Fruit fly (Drosophila melanogaster): ENCODE results near the gene CG10898.
A peak's percentile ranks its signal among the peaks of the same experiment; 100 is the strongest.

Gene CG10898

DNA sequence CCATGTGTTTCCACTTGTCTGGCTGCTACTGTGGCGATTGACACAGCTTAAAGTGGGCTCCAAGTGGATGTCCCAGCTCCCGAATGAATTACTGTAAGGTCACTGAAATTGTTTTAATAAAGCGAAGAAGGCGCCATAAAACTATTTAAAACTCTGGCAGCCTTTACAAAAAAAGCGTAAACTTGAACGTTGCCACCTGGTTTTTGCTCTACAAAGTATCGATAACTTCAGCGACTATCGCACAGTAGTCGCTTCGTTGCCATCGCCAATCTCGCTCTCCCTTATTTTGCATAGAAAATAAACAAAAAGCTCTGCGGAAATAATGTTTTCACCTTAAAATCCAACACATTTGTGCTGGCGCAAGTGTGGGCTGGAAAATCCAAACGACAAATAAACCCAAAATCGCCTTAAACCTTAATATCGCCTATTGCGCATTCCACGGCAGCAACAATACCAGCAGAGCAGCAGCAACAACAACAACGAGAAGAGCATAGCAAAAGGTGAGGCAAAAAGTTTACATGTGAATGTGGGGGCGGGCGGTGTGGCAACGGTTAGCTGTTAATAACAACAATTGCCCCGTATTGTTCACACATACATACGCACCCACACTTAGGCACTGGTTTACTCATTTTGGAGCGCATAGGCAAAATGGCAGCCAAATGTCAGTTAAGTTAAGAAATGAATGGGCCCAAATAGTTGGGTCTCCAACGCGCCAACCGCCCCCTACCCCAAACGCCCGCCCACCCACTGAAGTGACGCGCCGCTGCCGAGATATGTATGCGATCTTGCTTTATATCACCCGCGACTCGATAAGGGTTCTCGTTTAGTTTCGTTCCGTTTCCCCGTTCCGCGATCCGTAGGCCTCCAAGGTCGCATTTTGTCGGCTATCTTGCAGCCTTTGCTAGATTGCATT lies 24.0 kb downstream of the CG10898 start, which contains the start of gene wkd (continued):
- peak; percentile 55 for TF ChIP-seq sug (tag; optimal IDR thresholded peaks at IDR 0.05)
- no peak for TF ChIP-seq ems (GFP tag; optimal IDR thresholded peaks at IDR 0.05)
- TF ChIP-seq Hmr (GFP tag; optimal IDR thresholded peaks at IDR 0.05) = peak; percentile 13
- peak; percentile 78 for TF ChIP-seq HLH4C (GFP tag; IDR thresholded peaks at IDR 0.05; ENCODE audit: partially characterized antibody)
- peak; percentile 37 for TF ChIP-seq her (GFP tag; optimal IDR thresholded peaks at IDR 0.05)
- TF ChIP-seq ase (GFP tag; IDR thresholded peaks at IDR 0.05) = no peak
- TF ChIP-seq sens (GFP tag) = no peak
- TF ChIP-seq CG17912 (GFP tag; optimal IDR thresholded peaks at IDR 0.05) = no peak
- no peak for TF ChIP-seq wdn (GFP tag; IDR thresholded peaks at IDR 0.05)
- no peak for TF ChIP-seq gro (GFP tag; optimal IDR thresholded peaks at IDR 0.05)
- TF ChIP-seq Optix (GFP tag; IDR thresholded peaks at IDR 0.05) = no peak
- peak; percentile 82 for TF ChIP-seq crol (GFP tag; IDR thresholded peaks at IDR 0.05)
- no peak for TF ChIP-seq da (GFP tag; optimal IDR thresholded peaks at IDR 0.05)
- TF ChIP-seq CG13424 (tag; optimal IDR thresholded peaks at IDR 0.05) = no peak
- peak; percentile 53 for TF ChIP-seq CG2116 (GFP tag; optimal IDR thresholded peaks at IDR 0.05)
- no peak for TF ChIP-seq emc (GFP tag; optimal IDR thresholded peaks at IDR 0.05)
- TF ChIP-seq CG17186 (GFP tag; optimal IDR thresholded peaks at IDR 0.05) = peak; percentile 5
- TF ChIP-seq CG12942 (GFP tag; optimal IDR thresholded peaks at IDR 0.05) = no peak
- no peak for TF ChIP-seq Dbx (GFP tag; IDR thresholded peaks at IDR 0.05)
- no peak for TF ChIP-seq CG12219 (GFP tag; optimal IDR thresholded peaks at IDR 0.05)
- TF ChIP-seq CG9797 (GFP tag; optimal IDR thresholded peaks at IDR 0.05) = peak; percentile 5
- peak; percentile 12 for TF ChIP-seq Dad (GFP tag; optimal IDR thresholded peaks at IDR 0.05)
- no peak for TF ChIP-seq ara (GFP tag; IDR thresholded peaks at IDR 0.05)
- peak; percentile 41 for TF ChIP-seq dm (GFP tag; optimal IDR thresholded peaks at IDR 0.05)
- peak; percentile 25 for TF ChIP-seq gfzf (GFP tag; optimal IDR thresholded peaks at IDR 0.05)
- TF ChIP-seq fd96Cb (tag; optimal IDR thresholded peaks at IDR 0.05) = no peak
- no peak for TF ChIP-seq CG12104 (GFP tag; optimal IDR thresholded peaks at IDR 0.05)
- no peak for TF ChIP-seq CG9876 (GFP tag; optimal IDR thresholded peaks at IDR 0.05)
- no peak for TF ChIP-seq twi (tag; optimal IDR thresholded peaks at IDR 0.05)
- no peak for TF ChIP-seq CG4707 (GFP tag; optimal IDR thresholded peaks at IDR 0.05)
- no peak for TF ChIP-seq CG1603 (tag; optimal IDR thresholded peaks at IDR 0.05)
- no peak for TF ChIP-seq psq (GFP tag; optimal IDR thresholded peaks at IDR 0.05)
- peak; percentile 95 for TF ChIP-seq CG6791 (GFP tag; IDR thresholded peaks at IDR 0.05; ENCODE audit: partially characterized antibody)
- peak; percentile 86 for TF ChIP-seq Scr (GFP tag; IDR thresholded peaks at IDR 0.05; ENCODE audit: partially characterized antibody)
- no peak for TF ChIP-seq Xbp1 (GFP tag; optimal IDR thresholded peaks at IDR 0.05)
- TF ChIP-seq sob (GFP tag; IDR thresholded peaks at IDR 0.05) = 0 out of 2 replicates have a peak, but pooled peaks have one; percentile 31
- TF ChIP-seq Hr78 (GFP tag; optimal IDR thresholded peaks at IDR 0.05) = peak in 1 of 2 experiments; percentile 23
- TF ChIP-seq Neu2 (GFP tag; optimal IDR thresholded peaks at IDR 0.05; ENCODE audit: borderline replicate concordance) = no peak
- TF ChIP-seq Dp (GFP tag; optimal IDR thresholded peaks at IDR 0.05) = peak; percentile 90
- peak; percentile 89 for TF ChIP-seq amos (GFP tag; IDR thresholded peaks at IDR 0.05; ENCODE audit: partially characterized antibody)
- no peak for TF ChIP-seq ssp (GFP tag; IDR thresholded peaks at IDR 0.05)
- no peak for TF ChIP-seq tin (GFP tag; optimal IDR thresholded peaks at IDR 0.05)
- TF ChIP-seq H2.0 (GFP tag; IDR thresholded peaks at IDR 0.05) = no peak
- no peak for TF ChIP-seq Poxn (GFP tag; IDR thresholded peaks at IDR 0.05)
- TF ChIP-seq CG4360 (GFP tag; IDR thresholded peaks at IDR 0.05) = peak; percentile 92
- TF ChIP-seq jumu (GFP tag; optimal IDR thresholded peaks at IDR 0.05) = peak; percentile 45
- TF ChIP-seq zen (tag; optimal IDR thresholded peaks at IDR 0.05) = no peak
- no peak for TF ChIP-seq br (optimal IDR thresholded peaks at IDR 0.05)
- TF ChIP-seq mam (GFP tag; optimal IDR thresholded peaks at IDR 0.05) = peak; percentile 13
- TF ChIP-seq CG8944 (GFP tag; optimal IDR thresholded peaks at IDR 0.05) = peak; percentile 6

All from whole organism, embryonic.